Fruit fly (Drosophila melanogaster): ENCODE data around the gene CG34384.

The CG34384 gene

DNA sequence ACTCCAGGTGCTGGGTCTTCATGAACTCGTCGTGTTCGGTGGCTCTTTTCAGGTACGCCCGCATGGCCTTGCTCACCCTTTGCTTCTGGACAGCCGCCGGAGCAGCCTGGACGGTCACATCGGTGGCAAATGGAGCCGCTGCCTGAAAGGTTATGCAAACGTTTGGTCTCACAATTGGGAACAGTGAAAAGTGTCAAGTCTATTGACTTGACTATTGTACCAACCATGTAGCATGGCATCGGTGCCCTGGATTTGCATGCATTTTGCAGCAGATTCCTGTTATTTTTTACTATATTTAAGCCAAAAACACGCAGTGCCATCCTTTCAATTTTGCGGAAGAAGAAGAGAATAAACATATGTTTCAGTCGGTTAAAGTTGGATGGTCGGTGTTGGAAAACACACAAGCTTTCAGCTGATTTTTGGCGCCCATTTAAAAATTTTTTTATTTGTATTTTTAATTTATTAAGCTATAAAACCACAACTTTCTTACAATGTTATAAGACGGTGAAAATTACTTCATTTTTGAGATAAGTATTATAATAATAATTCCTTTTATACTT lies 88.2 kb downstream of the CG34384 start, which contains the start of gene mRpS9:
Gene mRpS9 (minus strand): TSS at position 355 of the 560 bp plus-strand sequence.
- TF ChIP-seq pan (optimal IDR thresholded peaks at IDR 0.05) = no peak
- TF ChIP-seq EcR (GFP tag; optimal IDR thresholded peaks at IDR 0.05) = no peak
- TF ChIP-seq psq (optimal IDR thresholded peaks at IDR 0.05) = no peak
- no peak for TF ChIP-seq CG8478 (optimal IDR thresholded peaks at IDR 0.05)
- TF ChIP-seq usp (GFP tag; optimal IDR thresholded peaks at IDR 0.05) = no peak
- TF ChIP-seq Dll (optimal IDR thresholded peaks at IDR 0.05) = no peak

Measured in whole organism.